Fruit fly (Drosophila melanogaster) whole organism, larva: ENCODE results near the gene Sfp26Ac.

ENCODE experiments used
- noc ChIP-seq: fragments of 200-800 bp; sonication (Bioruptor generic); optimal IDR thresholded peaks from 3 replicates; lab custom pipeline; 2019; ENCODE audit warnings: missing biosample characterization, mild to moderate bottlenecking, missing genetic modification characterization, moderate library complexity

The Sfp26Ac gene

DNA sequence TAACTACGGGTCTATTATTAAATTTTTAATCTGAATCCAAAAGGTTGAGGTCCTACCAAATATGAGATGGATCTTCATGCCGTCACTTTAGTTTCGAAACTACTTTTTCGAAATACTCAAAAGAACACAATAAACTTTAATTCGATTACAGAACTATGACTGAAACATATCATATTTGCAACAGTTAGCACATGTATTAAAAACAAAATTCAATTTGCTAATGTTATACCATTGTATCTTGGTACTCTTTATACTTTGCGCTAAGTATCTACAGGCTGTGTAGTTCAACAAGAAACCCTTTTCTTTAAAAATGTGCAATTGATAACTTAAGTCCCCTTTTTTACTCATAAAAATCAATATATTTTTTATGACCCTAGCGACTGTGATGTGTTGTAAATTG, at the start of gene Sfp26Ac, which contains the start of gene CG43185:
Sfp26Ac (minus strand) TSS at position 101 of the 400 bp plus-strand sequence.
CG43185 (plus strand) TSS at position 215 of the 400 bp plus-strand sequence.
- no peak for TF ChIP-seq noc (tag; lab: Kevin White, UChicago)

DNA sequence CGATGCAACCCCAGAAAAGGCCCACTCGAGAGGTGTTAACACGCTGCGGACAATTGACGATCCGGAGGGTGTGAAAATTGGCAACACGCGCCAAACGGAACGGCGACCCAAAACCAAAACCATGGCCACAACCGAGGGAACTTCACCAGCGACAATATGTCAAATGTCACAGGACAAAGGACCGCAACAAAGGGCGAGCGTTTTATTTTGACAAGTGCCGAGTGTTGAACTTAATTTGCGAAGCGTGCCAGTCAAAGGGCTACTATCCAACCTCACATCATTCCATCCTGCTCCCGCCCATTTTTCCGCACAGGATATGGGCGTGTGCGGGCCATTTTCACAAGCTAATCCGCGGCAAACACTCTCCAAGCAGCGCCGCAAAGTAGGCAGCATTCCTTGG, 42.8 kb upstream of the Sfp26Ac start:
- no peak for TF ChIP-seq noc (tag; lab: Kevin White, UChicago)

DNA sequence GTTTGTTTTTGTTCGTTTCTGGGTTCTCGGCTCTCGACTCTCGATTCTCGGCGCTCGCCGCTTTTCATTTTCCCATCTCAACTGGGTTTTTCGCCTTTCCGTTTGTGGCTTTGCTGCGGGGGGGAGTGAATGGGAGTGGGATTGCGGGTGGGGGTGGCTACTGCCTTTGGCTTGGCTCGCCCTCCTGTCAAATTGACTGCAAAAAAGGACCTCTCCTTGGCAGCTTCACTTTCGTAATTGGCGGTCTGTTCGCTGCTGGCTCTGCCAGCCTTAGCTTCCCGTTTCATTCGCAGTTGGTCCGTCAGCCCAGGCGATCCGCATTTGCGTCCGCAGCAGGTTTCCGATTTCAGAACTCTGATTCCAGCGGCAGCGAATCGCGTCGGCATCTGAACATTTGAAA, 41.1 kb upstream of the Sfp26Ac start, which contains the start of gene dsf:
dsf (plus strand) TSS at position 301 of the 400 bp plus-strand sequence.
- TF ChIP-seq noc (tag; lab: Kevin White, UChicago), result no peak

DNA sequence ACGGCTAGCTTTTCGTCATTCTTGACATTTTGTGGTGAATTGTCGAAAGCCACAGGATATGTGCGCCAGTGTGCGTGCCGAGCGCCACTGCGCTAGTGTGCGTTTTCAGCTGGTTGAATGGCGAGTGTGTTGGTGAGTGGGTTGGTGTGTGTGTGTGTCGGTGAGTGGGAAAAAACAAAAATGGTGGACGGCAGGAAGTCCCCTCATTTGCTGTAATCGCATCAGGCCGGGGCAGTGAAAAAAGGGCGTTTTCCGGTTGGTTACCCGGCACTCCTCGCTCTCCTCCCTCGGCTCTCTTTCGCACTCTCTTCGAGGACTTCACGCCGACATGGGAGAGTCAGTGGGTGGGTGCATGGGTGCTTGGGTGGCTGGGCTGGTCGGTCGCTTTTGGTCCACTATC, 40.6 kb upstream of the Sfp26Ac start:
- TF ChIP-seq noc (tag; lab: Kevin White, UChicago), result no peak

DNA sequence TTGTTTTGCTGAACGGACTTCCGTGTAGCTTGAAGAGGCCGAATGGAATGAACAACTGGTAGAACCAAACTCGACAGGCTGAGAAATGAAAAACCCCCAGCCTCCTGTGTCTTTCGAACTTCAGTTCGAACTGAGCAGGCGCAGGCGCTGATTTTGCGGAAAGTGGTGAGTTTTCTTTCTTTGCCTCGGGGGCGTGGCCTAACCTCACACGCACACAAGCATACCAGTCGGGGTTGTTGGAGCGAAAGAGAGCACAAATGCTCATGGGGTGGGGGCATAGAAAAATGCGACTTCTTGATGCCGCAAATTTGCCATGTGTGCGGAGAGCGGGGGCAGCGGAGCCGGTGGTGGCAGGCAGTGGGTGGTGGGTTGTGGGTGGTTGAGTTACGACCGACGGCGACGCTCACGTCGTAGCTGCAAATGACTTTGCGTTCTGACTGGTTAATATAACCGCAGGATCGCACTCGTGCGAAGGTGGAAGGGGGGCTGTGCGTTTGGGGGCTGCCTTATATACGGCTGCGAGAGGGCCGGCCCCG, 39.1 kb upstream of the Sfp26Ac start, which contains the start of gene CG9016:
CG9016 (minus strand) TSS at position 51 of the 536 bp plus-strand sequence.
- TF ChIP-seq noc (tag; lab: Kevin White, UChicago), result no peak

DNA sequence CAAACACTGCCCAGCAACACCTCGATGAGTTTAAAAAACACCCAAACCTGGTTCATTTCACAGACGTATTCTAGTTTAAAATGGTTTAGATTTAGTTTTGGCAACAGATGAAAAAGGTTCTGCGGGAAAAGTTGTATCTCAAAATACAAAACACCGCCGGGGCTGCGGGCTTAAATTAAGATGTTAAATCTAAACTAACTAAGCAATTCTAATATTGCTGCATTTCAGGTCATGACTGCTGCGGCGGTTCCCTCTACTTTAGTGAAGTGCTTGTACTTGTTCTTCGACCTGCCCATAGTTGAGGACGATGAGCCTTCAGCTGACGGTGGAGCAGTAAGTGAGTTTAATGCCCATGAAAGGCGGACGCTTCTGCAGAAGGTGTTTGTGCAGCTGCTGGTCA, 25.6 kb upstream of the Sfp26Ac start, which contains the start of gene CG14000:
CG14000 (minus strand) TSS at position 101 of the 400 bp plus-strand sequence.
- TF ChIP-seq noc (tag; lab: Kevin White, UChicago), result no peak

DNA sequence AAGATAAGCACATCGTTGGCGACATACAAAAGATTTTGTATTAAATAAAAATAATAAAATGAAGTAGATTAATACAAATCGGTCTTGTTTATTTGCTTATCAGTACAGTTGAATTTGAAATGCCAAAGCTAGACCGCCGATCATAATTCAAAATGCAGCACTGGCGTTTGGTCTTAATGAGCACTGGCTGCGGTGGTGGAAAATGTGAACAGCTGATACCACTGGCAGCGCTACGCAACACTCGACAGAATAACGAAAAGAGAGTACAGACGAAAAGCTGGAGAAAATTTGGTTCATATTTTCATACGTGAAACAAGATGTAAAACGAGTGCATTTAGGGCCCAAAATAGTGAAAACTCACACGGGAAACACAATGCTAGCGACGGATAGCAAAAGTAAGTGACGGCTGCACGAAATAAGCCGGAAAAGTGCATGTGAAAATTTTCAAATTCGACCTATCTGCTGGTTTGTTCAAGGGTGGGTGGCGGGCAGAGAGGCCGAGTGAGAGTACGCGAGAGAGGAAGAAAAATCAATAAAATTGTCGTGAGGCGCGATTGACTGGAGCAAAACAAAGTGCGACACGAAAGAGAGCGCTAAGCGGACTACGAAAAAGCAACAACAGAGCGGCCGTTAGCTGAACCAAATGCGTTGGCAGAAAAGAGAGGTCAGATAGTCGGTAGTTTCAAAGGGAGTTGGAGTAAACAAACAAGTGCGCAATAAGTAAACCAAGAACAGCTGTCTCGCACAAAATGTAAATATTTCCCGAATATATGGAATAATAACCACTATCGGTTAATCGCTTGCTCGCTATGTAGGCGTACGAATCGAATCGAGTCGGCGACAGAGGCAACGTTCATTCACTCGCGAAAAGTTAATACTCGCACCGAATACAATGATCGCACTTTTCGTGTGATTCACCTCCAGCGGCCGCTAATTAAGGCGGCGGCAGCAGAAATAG, 22.6 kb upstream of the Sfp26Ac start, which contains the start of gene bchs:
bchs (plus strand) TSS at position 277 of the 958 bp plus-strand sequence.
- peak; percentile 18 for TF ChIP-seq noc (tag; lab: Kevin White, UChicago)

DNA sequence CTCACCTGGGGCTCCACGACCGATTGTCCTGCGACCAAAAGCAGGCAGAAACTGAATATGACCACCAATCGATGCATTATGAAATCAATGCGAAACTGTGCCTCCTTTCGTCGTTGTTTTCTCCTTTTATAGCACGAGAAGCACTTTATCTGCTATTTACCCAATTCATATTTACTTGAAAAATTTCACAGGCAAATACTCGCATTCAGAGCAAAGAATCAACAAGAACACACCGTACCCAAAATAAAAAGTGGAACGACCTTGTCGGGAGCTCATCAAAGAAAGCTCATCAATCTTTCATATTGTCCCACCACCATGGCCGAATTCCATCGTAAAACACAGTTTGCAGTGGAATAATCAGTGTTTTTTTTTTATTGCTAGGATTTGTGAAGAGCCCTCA, 20.0 kb upstream of the Sfp26Ac start, which contains the start of gene CG9021:
CG9021 (minus strand) TSS at position 105 of the 400 bp plus-strand sequence.
- TF ChIP-seq noc (tag; lab: Kevin White, UChicago), result no peak

DNA sequence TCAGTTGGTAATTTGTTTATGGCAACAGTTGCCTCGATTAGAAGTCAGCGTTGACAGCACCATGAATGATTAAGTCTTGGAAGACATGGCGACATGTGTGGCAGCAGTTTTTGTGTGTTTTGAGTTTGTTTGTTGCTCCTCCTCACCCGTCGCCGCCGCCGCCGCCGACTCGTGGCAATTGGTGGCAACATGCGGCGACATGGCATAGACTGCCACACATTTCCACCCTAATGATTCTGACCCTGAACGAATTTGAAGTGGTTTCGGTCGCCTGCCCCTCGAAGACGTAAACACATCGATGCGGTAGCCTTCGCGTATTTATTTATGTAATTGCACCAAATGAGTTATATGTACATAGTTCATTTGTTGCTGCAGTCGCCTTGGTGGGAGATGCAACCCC, 18.3 kb upstream of the Sfp26Ac start:
- TF ChIP-seq noc (tag; lab: Kevin White, UChicago), result no peak

DNA sequence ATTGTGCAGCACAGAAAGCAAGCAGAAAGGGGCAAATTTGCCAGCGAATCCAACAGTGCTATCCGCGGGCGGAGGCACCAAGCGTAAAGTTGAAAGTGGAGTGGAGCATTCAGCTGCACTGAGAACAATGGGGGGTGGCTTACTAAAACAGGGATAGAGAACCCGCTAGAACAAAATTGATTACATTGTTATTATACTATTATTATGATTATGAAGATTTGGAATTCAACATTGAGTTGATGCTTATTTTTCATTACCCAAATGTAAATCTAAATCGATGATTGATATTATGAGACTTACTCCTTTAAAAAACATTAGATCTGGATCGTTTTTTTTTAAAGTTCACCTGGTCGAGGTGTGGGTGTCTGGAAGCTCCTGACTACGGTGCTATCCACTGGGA, 17.0 kb upstream of the Sfp26Ac start:
- TF ChIP-seq noc (tag; lab: Kevin White, UChicago), result no peak

DNA sequence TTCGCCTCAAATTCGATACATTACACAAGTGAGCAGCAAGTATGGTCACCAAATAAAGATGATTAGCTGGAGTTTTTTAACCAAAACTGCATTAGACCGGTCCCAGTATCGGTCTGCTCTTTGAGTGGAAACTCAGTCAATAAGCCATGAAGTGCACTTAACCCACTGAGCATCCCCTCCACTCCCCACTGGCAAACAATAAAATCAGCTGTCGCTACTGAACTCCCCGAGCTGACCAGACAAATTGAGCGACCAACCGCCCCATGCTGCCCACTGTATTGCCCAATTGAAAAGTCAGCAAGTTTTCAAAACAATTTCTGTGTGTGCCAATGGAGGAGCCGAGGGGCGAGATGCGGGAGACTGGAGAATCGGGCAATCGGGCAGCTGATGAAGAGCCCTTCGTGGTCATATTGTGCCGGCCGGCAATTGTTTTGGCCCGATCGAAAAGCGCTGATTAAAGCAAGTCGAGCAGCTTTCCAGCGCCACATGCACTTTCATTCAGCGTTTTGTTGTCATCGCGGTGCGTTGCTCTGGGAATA, 14.7 kb upstream of the Sfp26Ac start:
- TF ChIP-seq noc (tag; lab: Kevin White, UChicago), result no peak

DNA sequence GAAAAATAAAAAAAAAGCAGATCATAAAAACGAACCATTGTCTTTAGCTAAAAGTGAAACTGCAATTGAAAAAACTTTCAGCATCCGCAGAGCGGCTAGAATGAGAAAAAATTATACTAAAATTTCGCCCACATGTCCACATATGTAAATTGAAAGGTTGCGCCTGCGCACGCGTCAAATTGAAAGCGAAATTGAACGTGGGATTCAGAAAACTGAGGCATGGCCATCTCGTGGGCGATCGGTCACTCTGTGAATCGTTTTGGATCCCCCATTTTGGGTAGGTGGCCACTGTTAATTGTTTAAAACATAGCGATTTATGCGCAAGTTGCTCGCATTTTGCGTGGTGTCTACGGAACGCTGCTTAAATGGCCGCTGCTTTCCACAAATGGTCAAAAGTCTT, 10.0 kb upstream of the Sfp26Ac start:
- no peak for TF ChIP-seq noc (tag; lab: Kevin White, UChicago)

DNA sequence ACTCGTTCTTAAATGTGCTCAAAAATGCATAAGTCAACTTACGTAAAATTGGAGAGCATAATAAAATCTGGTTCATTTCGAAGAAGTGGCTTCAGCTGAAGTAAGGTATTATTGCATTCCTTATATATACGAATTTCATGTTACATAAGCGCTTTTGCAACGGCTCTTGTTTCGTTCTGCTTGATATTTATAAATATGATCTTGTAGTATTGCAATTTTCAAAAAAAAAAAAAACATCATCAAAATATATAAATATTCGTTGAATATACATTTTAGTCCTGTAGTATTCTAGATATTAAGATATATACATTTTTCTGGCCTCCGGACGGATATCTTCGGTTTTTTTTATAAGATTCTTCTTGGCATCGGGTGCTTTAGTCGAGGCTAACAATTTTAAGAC, 9.2 kb upstream of the Sfp26Ac start, which contains the start of gene Acp26Aa:
Acp26Aa (minus strand) TSS at position 101 of the 400 bp plus-strand sequence.
- no peak for TF ChIP-seq noc (tag; lab: Kevin White, UChicago)

DNA sequence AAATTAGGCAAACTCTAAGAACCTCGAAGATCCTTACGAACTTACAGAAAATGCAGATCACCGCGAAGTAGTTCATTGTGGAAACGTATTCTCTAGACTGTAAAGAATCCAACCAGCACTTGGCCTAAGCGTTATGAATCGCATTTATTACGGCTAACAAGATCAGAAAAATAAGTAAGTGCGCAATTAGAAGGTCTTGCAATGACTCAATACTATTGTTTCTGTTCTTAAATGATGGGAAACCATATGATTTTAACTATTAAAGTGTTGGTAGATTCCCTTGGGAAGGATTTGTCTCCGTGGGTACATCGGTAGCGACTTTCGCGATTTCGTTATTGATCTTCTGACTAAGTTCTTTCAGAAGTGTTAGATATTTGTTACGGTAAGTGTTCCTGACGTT, 8.2 kb upstream of the Sfp26Ac start, which contains the start of gene Acp26Ab:
Acp26Ab (minus strand) TSS at position 101 of the 400 bp plus-strand sequence.
- no peak for TF ChIP-seq noc (tag; lab: Kevin White, UChicago)

DNA sequence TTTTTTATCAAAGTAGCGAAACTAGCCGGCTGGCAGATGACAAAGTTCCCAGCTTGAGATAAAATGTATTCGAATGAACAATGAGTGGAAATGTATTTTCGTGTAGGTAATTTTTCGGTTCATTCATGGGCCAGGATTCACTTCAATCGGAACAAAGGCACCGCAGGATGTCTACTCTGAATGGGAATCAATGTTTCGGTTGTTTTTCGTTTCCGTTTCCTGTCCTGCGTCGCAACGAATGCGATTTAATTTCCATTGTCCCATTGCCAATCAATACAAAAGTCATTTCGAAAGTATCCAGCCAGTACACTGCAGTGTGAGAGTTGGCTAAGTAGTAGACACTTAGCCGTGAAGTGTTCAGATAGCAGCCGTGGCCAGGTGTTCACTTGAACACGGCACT, 6.0 kb upstream of the Sfp26Ac start:
- no peak for TF ChIP-seq noc (tag; lab: Kevin White, UChicago)

DNA sequence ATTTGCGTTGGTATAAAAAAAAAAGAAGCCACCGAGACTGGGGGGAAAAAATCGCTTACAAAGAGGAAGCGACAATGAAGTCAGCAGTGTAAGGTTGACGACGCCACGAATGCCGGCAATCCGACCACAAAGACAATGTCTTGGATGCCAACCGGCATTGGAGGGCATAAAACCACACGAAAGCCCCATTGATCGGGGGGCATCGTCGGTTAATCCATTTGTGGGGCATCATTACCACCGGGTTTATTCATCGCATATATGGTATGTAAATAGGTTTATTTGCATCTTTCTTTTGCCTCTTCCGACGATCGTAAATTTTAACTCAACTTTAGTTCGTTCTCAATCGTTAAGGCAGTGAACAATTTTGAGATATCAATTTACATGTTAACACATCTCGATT, 2.4 kb upstream of the Sfp26Ac start:
- no peak for TF ChIP-seq noc (tag; lab: Kevin White, UChicago)
